Worm (Caenorhabditis elegans): ENCODE results near the gene ngn-1.

ce11 chrIV:2602862-2603189 is 25.2 kb downstream of the ngn-1 start:
- TF ChIP-seq F13H6.1 (tag; optimal IDR thresholded peaks at IDR 0.05) (no peak), hlh-8 (tag; optimal IDR thresholded peaks at IDR 0.05) (no peak)
